Worm (Caenorhabditis elegans) whole organism, late embryonic: ENCODE data around the gene mon-2.

Experiments used
- C38D4.7 ChIP-seq: fragments of 200-800 bp; sonication (Bioruptor generic); optimal IDR thresholded peaks from 2 replicates; lab custom pipeline; 2018; ENCODE audit warnings: mild to moderate bottlenecking, missing genetic modification characterization, moderate library complexity, missing compliant biosample characterization
- K02D7.2 ChIP-seq: sonication (generic microtip); optimal IDR thresholded peaks from 2 replicates; lab custom pipeline; 2017; ENCODE audit warnings: mild to moderate bottlenecking, missing genetic modification characterization, missing compliant biosample characterization
- K09A11.1 ChIP-seq: sonication (generic microtip); optimal IDR thresholded peaks from 2 replicates; lab custom pipeline; 2017; ENCODE audit warnings: antibody characterized with exemption, mild to moderate bottlenecking, missing genetic modification characterization, missing compliant biosample characterization; ENCODE audit not compliant: insufficient read depth
- ceh-18 ChIP-seq: sonication (generic microtip); optimal IDR thresholded peaks from 2 replicates; lab custom pipeline; 2016; ENCODE audit warnings: missing genetic modification characterization, missing compliant biosample characterization
- ceh-22 ChIP-seq: sonication (generic microtip); optimal IDR thresholded peaks from 2 replicates; lab custom pipeline; 2017; ENCODE audit warnings: missing biosample characterization, missing genetic modification characterization
- ceh-24 ChIP-seq: sonication (generic microtip); optimal IDR thresholded peaks from 2 replicates; lab custom pipeline; 2016; ENCODE audit warnings: mild to moderate bottlenecking, missing genetic modification characterization, missing compliant biosample characterization
- ceh-30 ChIP-seq: fragments of 150-350 bp; optimal IDR thresholded peaks from 2 replicates; lab custom pipeline; 2014; ENCODE audit warnings: missing biosample characterization, missing genetic modification characterization
- ceh-48 ChIP-seq: sonication (generic microtip); optimal IDR thresholded peaks from 2 replicates; lab custom pipeline; 2016; ENCODE audit warnings: missing genetic modification characterization, inconsistent platforms, missing compliant biosample characterization
- ceh-9 ChIP-seq: sonication (generic microtip); optimal IDR thresholded peaks from 2 replicates; lab custom pipeline; 2016; ENCODE audit warnings: mild to moderate bottlenecking, missing genetic modification characterization, inconsistent platforms, missing compliant biosample characterization
- elt-4 ChIP-seq: sonication (generic microtip); optimal IDR thresholded peaks from 2 replicates; lab custom pipeline; 2016; ENCODE audit warnings: missing genetic modification characterization, missing compliant biosample characterization
- fkh-6 ChIP-seq: sonication (generic microtip); optimal IDR thresholded peaks from 2 replicates; lab custom pipeline; 2016; ENCODE audit warnings: missing genetic modification characterization, missing compliant biosample characterization
- hlh-30 ChIP-seq: sonication (generic microtip); optimal IDR thresholded peaks from 2 replicates; lab custom pipeline; 2017; ENCODE audit warnings: antibody characterized with exemption, missing genetic modification characterization, missing compliant biosample characterization; ENCODE audit not compliant: insufficient read depth
- hlh-6 ChIP-seq: sonication (generic microtip); optimal IDR thresholded peaks from 2 replicates; lab custom pipeline; 2016; ENCODE audit warnings: missing genotype, missing genetic modification characterization, missing compliant biosample characterization
- lim-6 ChIP-seq: sonication (generic microtip); optimal IDR thresholded peaks from 2 replicates; lab custom pipeline; 2016; ENCODE audit warnings: missing genetic modification characterization, missing compliant biosample characterization
- nfya-1 ChIP-seq: sonication (generic microtip); optimal IDR thresholded peaks from 2 replicates; lab custom pipeline; 2017; ENCODE audit warnings: missing genetic modification characterization, mild to moderate bottlenecking, missing compliant biosample characterization, antibody characterized with exemption, moderate library complexity
- npax-4 ChIP-seq: sonication (generic microtip); optimal IDR thresholded peaks from 2 replicates; lab custom pipeline; 2016; ENCODE audit warnings: missing genetic modification characterization, missing compliant biosample characterization
- pag-3 ChIP-seq: sonication (generic microtip); optimal IDR thresholded peaks from 2 replicates; lab custom pipeline; 2016; ENCODE audit warnings: missing compliant biosample characterization, missing genetic modification characterization, borderline replicate concordance
- pat-9 ChIP-seq: fragments of 200-800 bp; sonication (Bioruptor generic); optimal IDR thresholded peaks from 2 replicates; lab custom pipeline; 2018; ENCODE audit warnings: mild to moderate bottlenecking, missing genetic modification characterization, moderate library complexity, missing compliant biosample characterization
- pax-1 ChIP-seq: fragments of 150-350 bp; optimal IDR thresholded peaks from 2 replicates; lab custom pipeline; 2014; ENCODE audit warnings: missing biosample characterization, missing genetic modification characterization
- tbx-2 ChIP-seq: sonication (generic microtip); optimal IDR thresholded peaks from 2 replicates; lab custom pipeline; 2016; ENCODE audit warnings: missing genetic modification characterization, missing compliant biosample characterization
- ttx-3 ChIP-seq: sonication (generic microtip); optimal IDR thresholded peaks from 2 replicates; lab custom pipeline; 2016; ENCODE audit warnings: missing genetic modification reagents, missing genetic modification characterization, missing compliant biosample characterization
- unc-3 ChIP-seq, 2 experiments: fragments of 200-800 bp in 1 of 2; sonication (Bioruptor generic) in 1 of 2; sonication (generic microtip) in 1 of 2; conservative IDR thresholded peaks in 1 of 2; optimal IDR thresholded peaks in 1 of 2; 2 replicates each; pipeline versions ENCODE4 v1.3.6 to Lab custom; 2016 to 2022; ENCODE audit warnings: missing compliant biosample characterization in 2 of 2, missing genetic modification characterization in 2 of 2, missing genetic modification reagents in 1 of 2
- unc-42 ChIP-seq: sonication (generic microtip); optimal IDR thresholded peaks from 2 replicates; lab custom pipeline; 2016; ENCODE audit warnings: missing genotype, missing genetic modification characterization, missing compliant biosample characterization
- unc-86 ChIP-seq: sonication (generic microtip); optimal IDR thresholded peaks from 2 replicates; lab custom pipeline; 2016; ENCODE audit warnings: missing genetic modification characterization, missing compliant biosample characterization

The mon-2 gene

DNA sequence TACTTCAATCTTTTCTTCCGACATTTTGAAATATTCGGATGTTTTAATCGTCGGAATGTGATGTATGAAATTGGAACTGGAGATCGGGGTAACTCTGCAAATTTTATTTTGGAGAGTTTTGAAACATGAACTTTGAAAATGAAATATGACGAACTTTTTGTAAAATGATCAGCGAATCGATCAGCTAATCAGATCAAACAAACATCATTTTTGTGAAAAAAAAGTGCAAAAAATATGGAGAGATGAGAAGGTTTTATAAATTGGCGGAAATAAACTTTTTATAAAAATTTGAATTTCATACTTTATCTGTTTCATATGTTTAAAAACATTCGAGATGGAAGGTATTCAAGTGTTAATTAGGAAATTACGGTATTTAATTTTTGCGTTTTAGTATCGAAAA, 14.9 kb downstream of the mon-2 start, which contains the start of gene dlc-2:
Gene dlc-2 (minus strand): TSS at position 101 of the 400 bp plus-strand sequence.
- no peak for TF ChIP-seq ceh-22 (tag; lab: Kevin White, UChicago)
- TF ChIP-seq K02D7.2 (tag; lab: Kevin White, UChicago): no peak
- TF ChIP-seq ceh-18 (tag; lab: Kevin White, UChicago): no peak
- no peak for TF ChIP-seq K09A11.1 (tag; lab: Kevin White, UChicago)
- no peak for TF ChIP-seq fkh-6 (tag; lab: Kevin White, UChicago)

DNA sequence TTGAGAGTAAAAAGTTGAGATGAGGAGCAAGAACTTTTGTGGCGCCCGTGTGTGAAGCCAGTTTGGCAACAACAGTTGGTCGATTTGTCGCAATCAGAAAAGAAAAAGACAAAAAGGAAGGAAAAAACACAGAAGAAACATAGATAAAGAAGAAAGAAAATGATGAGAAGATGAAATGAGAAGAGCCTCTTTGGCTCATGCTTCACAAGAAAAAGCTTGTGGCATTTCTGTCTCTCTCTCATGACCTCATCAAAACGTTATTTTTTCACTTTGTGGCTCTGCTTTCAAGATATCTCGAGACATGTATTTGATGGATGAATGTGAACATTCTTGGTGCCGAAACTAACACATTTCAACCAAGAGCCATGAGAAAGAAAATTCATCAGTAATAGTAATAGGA, 16.5 kb downstream of the mon-2 start:
- TF ChIP-seq ceh-30 (tag; lab: Kevin White, UChicago) (no peak), ceh-18 (tag; lab: Kevin White, UChicago) (peak; percentile 62)

DNA sequence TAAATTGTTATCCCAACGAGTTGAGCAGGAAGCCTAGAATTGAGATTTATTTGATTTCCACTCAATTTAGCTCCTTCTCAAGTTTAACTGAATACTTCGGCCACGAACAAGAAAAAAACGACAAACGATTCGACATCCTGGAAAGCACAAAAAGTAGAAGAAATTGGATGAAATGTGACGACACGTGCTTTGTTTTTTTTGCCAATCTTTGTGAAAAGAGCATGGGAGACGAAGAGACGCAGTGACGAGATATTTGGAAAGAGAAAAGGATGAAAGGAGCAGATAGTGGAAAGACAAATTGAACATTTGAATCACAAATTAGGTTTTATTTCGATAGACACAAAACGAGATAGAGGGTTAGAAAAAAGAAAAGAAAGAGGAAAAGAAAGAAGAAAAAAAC, 17.9 kb downstream of the mon-2 start:
- no peak for TF ChIP-seq ceh-30 (tag; lab: Kevin White, UChicago)
- TF ChIP-seq unc-86 (tag; lab: Kevin White, UChicago): no peak
- TF ChIP-seq ceh-9 (tag; lab: Kevin White, UChicago): no peak
- no peak for TF ChIP-seq hlh-6
- no peak for TF ChIP-seq ceh-24 (tag; lab: Kevin White, UChicago)
- no peak for TF ChIP-seq elt-4
- TF ChIP-seq pag-3 (tag; lab: Kevin White, UChicago): no peak
- peak; percentile 91 for TF ChIP-seq unc-42 (tag; lab: Kevin White, UChicago)

DNA sequence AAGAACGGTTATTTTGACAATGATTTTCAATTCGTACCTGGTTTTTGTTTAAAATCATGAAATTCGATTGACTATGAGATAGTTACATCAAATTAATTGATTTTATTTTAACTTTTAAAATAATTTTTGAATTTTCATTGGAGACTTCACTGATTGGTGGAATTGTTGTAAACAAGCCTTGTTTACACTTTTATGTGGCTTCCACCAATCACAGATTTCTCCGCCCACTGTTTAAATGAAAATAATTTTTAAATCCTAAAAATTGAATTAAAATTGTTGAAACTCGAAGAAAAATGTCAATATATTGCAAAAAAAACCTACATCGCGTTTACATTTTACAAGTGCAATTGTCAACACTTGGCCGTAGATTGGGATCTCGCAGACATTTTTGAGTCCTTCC, 24.0 kb downstream of the mon-2 start:
- TF ChIP-seq nfya-1 (tag; lab: Kevin White, UChicago) (peak; percentile 88), lim-6 (tag; lab: Kevin White, UChicago) (no peak)
- TF ChIP-seq, all 69 proteins: peak for 1

DNA sequence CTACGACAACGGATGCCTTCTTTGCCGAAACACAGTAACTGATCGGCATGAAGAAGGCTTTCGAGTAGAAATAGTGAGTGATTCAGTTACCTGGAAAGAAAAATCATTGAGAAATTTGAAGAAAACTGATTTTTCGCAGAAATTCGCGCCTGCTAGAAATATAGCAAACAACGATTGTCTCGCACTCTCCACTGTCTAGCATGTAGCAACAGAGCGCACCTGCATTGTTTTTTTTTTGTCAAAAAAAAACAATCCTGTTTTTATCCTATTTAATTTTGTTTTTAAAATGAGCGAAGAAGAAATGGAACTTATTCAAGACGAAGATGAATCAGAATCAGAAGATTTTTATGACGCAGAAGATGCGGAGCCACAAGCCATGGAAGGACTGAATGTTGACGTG, 24.5 kb downstream of the mon-2 start, which contains the start of the genes ddb-1 and M18.6:
Gene ddb-1 (minus strand): TSS at position 90 of the 400 bp plus-strand sequence.
Gene M18.6 (plus strand): TSS at position 235 of the 400 bp plus-strand sequence.
- TF ChIP-seq pax-1 (tag; lab: Kevin White, UChicago) (no peak), ttx-3 (no peak), nfya-1 (tag; lab: Kevin White, UChicago) (peak; percentile 26), elt-4 (no peak)

DNA sequence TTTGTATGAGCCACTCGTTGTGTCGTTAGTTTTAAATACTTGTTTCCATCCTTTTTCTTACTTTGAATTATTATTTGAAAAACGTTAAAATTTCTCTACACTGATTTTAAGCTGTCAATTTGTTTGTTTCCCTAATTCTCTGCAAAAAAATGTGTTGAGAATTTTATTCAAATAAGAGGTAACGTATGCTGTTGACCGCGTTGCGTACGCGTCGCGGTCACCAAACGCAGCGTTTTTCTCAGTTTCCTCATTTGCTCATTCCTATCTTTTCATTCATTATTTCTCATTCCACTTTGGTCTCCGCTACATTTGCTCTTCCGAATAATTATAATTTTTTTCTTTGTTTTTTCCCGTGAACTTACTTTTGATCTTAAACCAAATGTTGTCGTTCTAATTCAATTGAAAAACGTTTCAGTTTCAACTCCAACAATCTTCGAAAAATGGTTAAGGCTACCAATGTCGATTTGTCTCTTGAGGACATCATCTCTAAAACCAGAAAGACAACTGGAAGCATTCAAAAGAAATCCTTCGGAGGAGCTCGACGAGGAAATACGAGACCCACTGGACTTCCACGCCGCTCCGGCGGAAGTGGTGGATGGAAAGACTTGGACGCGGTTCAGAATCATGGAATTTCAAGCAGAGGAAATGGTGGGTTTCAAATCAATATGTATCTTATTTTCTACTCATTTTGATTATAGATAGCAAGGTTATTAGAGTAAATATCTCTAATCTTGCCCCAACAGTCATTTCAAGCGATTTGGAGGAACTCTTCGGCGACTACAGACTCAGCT, 26.5 kb downstream of the mon-2 start, which contains the start of gene aly-3:
Gene aly-3 (plus strand): TSS at position 409 of the 791 bp plus-strand sequence.
- TF ChIP-seq elt-4 (no peak), tbx-2 (tag; lab: Kevin White, UChicago) (peak; percentile 19), nfya-1 (tag; lab: Kevin White, UChicago) (peak; percentile 11)

DNA sequence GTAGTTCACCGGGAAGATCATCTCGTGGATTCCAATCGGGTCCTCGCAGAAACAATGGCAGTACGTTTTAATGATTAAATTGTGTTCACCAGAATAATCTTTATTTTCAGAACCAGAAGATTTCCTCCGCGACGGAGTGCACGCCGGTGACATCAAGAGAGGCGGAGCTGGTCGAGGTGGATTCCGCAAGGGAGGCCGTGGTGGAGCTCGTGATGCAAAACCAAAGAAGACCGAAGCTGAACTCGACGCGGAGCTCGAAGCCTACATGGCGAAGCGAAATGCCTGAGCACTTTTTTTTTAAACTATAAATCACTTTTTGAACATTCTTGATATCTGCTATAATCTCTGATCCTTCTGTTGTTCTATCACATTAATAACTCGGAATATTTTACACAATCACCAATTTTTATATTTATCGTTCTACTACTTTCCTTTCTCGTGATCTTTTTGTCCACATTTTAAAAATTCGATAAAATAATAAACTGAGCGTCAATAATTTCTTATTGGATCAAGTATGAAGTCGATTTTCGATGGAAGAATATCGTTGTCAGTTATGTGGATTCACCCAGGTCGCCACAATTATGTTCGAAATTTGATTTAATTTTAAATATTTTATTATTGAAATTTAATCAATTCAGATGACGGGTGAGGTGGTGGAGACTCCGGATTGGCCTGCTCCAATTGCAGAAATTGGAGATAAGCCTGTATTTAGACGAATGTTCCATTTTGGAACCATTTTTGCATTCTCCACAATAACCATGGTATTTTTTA, 27.9 kb downstream of the mon-2 start, which contains the start of gene dhhc-6:
Gene dhhc-6 (plus strand): TSS at position 639 of the 771 bp plus-strand sequence.
- TF ChIP-seq ceh-48: no peak
- TF ChIP-seq C38D4.7 (GFP tag; lab: Kevin White, UChicago): no peak
- TF ChIP-seq hlh-30 (tag; lab: Kevin White, UChicago): no peak
- no peak for TF ChIP-seq unc-3 (GFP tag; conservative IDR thresholded peaks at IDR 0.05; lab: Robert Waterston, UW)
- TF ChIP-seq unc-3 (tag; optimal IDR thresholded peaks at IDR 0.05; lab: Kevin White, UChicago): no peak
- TF ChIP-seq lim-6 (tag; lab: Kevin White, UChicago): no peak
- no peak for TF ChIP-seq ceh-22 (tag; lab: Kevin White, UChicago)
- no peak for TF ChIP-seq unc-86 (tag; lab: Kevin White, UChicago)
- TF ChIP-seq npax-4: no peak
- TF ChIP-seq pat-9 (tag; lab: Kevin White, UChicago): no peak
